Worm (Caenorhabditis elegans) whole organism, L1 larva: ENCODE data around the gene C17H11.5.

ENCODE experiments used
- dsc-1 ChIP-seq: sonication (generic microtip); optimal IDR thresholded peaks from 2 replicates; lab custom pipeline; 2016; ENCODE audit warnings: mild to moderate bottlenecking, missing genetic modification characterization, missing compliant biosample characterization
- jun-1 ChIP-seq: fragments of 150-350 bp; optimal IDR thresholded peaks from 2 replicates; lab custom pipeline; 2014; ENCODE audit warnings: missing biosample characterization, missing genetic modification reagents, missing genetic modification characterization
- lin-13 ChIP-seq: fragments of 150-350 bp; optimal IDR thresholded peaks from 2 replicates; lab custom pipeline; 2014; ENCODE audit warnings: missing biosample characterization, missing genetic modification reagents, missing genetic modification characterization
- lin-39 ChIP-seq: fragments of 150-350 bp; optimal IDR thresholded peaks from 2 replicates; lab custom pipeline; 2014; ENCODE audit warnings: missing biosample characterization, missing genetic modification reagents, missing genetic modification characterization
- nhr-19 ChIP-seq: fragments of 200-800 bp; sonication (Bioruptor generic); conservative IDR thresholded peaks from 2 replicates; pipeline ENCODE4 v1.3.6; 2022; ENCODE audit warnings: missing genetic modification characterization, missing compliant biosample characterization
- rnt-1 ChIP-seq: sonication (generic microtip); optimal IDR thresholded peaks from 2 replicates; lab custom pipeline; 2016; ENCODE audit warnings: mild to moderate bottlenecking, missing genetic modification characterization, moderate library complexity, missing compliant biosample characterization
- skn-1 ChIP-seq: fragments of 150-350 bp; optimal IDR thresholded peaks from 2 replicates; lab custom pipeline; 2014; ENCODE audit warnings: missing biosample characterization, missing genetic modification characterization
- snpc-4 ChIP-seq: fragments of 150-350 bp; optimal IDR thresholded peaks from 2 replicates; lab custom pipeline; 2014; ENCODE audit warnings: missing biosample characterization, missing genetic modification characterization
- unc-62 ChIP-seq: fragments of 150-350 bp; optimal IDR thresholded peaks from 2 replicates; lab custom pipeline; 2014; ENCODE audit warnings: missing biosample characterization, missing genetic modification reagents, missing genetic modification characterization
- unc-98 ChIP-seq: fragments of 200-800 bp; sonication (Bioruptor generic); IDR thresholded peaks from 2 replicates; pipeline ENCODE4 v1.3.6; 2022; ENCODE audit warnings: missing genetic modification characterization, missing compliant biosample characterization

DNA sequence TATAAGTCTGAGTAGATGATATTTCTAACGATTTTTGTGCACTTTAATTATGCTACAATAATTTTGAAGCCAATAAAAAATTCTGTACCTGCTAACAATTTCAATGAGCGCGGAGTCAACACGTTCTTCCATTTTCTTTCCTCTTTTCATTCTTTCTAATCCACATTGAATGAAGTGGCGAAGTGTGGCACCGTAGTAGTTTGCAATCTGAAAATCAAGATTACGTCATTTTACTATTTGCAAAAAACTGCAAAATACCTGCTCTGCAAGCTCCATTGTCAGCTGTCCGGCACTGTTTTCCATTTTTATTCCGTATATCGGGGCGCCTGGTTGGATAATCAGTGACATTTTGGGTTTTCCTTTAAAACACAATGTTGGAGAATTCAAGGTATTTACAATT is 44.3 kb upstream of the C17H11.5 start:
- TF ChIP-seq lin-13, result no peak
- no peak for TF ChIP-seq snpc-4 (tag; lab: Kevin White, UChicago)
- no peak for TF ChIP-seq jun-1 (tag; lab: Kevin White, UChicago)
- TF ChIP-seq unc-62, result no peak
- TF ChIP-seq skn-1 (tag; lab: Kevin White, UChicago), result no peak
- no peak for TF ChIP-seq nhr-19 (GFP tag; lab: Robert Waterston, UW)
- no peak for TF ChIP-seq unc-98 (GFP tag; lab: Robert Waterston, UW)
- TF ChIP-seq dsc-1 (tag; lab: Kevin White, UChicago), result no peak
- no peak for TF ChIP-seq rnt-1 (tag; lab: Kevin White, UChicago)
- TF ChIP-seq lin-39 (tag; lab: Kevin White, UChicago), result no peak
